Worm (Caenorhabditis elegans) whole organism, midembryonic: Measurements from ENCODE around the gene fbxc-49.

ENCODE experiments used
- T22C8.4 ChIP-seq: fragments of 200-800 bp; sonication (Bioruptor generic); IDR thresholded peaks from 2 replicates; pipeline ENCODE4 v1.3.6; 2022; ENCODE audit warnings: missing genetic modification characterization, missing compliant biosample characterization
- flt-1 ChIP-seq: fragments of 200-800 bp; sonication (Bioruptor generic); IDR thresholded peaks from 2 replicates; pipeline ENCODE4 v1.3.6; 2022; ENCODE audit warnings: missing genetic modification characterization, missing compliant biosample characterization
- klf-2 ChIP-seq: fragments of 200-800 bp; sonication (Bioruptor generic); conservative IDR thresholded peaks from 2 replicates; pipeline ENCODE4 v1.3.6; 2022; ENCODE audit warnings: missing genetic modification reagents, missing genetic modification characterization, missing compliant biosample characterization
- tab-1 ChIP-seq: fragments of 200-800 bp; sonication (Bioruptor generic); IDR thresholded peaks from 2 replicates; pipeline ENCODE4 v1.3.6; 2022; ENCODE audit warnings: missing genetic modification characterization, missing compliant biosample characterization

ce11 chrII:2114488-2114887, 30.6 kb downstream of the fbxc-49 start:
- TF ChIP-seq klf-2, result no peak
- no peak for TF ChIP-seq flt-1 (GFP tag; lab: Robert Waterston, UW)
- TF ChIP-seq T22C8.4 (GFP tag; lab: Robert Waterston, UW), result no peak
- TF ChIP-seq tab-1, result no peak
